Fruit fly (Drosophila melanogaster) whole organism, embryonic: ENCODE results near the gene CG13138.

Experiments
- Aef1 ChIP-seq: fragments of 200-800 bp; sonication (Bioruptor generic); IDR thresholded peaks from 3 replicates; pipeline ENCODE4 v1.3.6; 2022; ENCODE audit warnings: missing biosample characterization, missing genetic modification characterization
- Bdp1 ChIP-seq: fragments of 200-800 bp; sonication (Bioruptor generic); optimal IDR thresholded peaks from 3 replicates; lab custom pipeline; 2016; ENCODE audit warnings: missing biosample characterization, missing genetic modification characterization
- CG10274 ChIP-seq: fragments of 200-800 bp; sonication (Bioruptor generic); optimal IDR thresholded peaks from 3 replicates; lab custom pipeline; 2017; ENCODE audit warnings: missing biosample characterization, mild to moderate bottlenecking, missing genetic modification characterization
- CG12071 ChIP-seq: fragments of 200-800 bp; sonication (Bioruptor generic); optimal IDR thresholded peaks from 3 replicates; lab custom pipeline; 2018; ENCODE audit warnings: missing biosample characterization, mild to moderate bottlenecking, missing genetic modification characterization
- CG12219 ChIP-seq: fragments of 200-800 bp; sonication (Bioruptor generic); optimal IDR thresholded peaks from 3 replicates; lab custom pipeline; 2018; ENCODE audit warnings: missing biosample characterization, mild to moderate bottlenecking, missing genetic modification characterization
- CG13287 ChIP-seq: fragments of 200-800 bp; sonication (Bioruptor generic); IDR thresholded peaks from 2 replicates; pipeline ENCODE4 v1.3.6; 2022; ENCODE audit warnings: missing biosample characterization, missing genetic modification characterization; ENCODE audit not compliant: partially characterized antibody
- CG1603 ChIP-seq: fragments of 200-800 bp; sonication (Bioruptor generic); optimal IDR thresholded peaks from 2 replicates; lab custom pipeline; 2019; ENCODE audit warnings: missing biosample characterization, mild to moderate bottlenecking, missing genetic modification characterization, moderate library complexity
- CG1647 ChIP-seq: fragments of 200-800 bp; sonication (Bioruptor generic); optimal IDR thresholded peaks from 3 replicates; lab custom pipeline; 2016; ENCODE audit warnings: missing biosample characterization, missing genetic modification characterization
- CG17568 ChIP-seq: fragments of 200-800 bp; sonication (Bioruptor generic); optimal IDR thresholded peaks from 2 replicates; lab custom pipeline; 2018; ENCODE audit warnings: missing biosample characterization, mild to moderate bottlenecking, missing genetic modification characterization, moderate library complexity
- CG2202 ChIP-seq: fragments of 200-800 bp; sonication (Bioruptor generic); optimal IDR thresholded peaks from 2 replicates; lab custom pipeline; 2018; ENCODE audit warnings: missing biosample characterization, mild to moderate bottlenecking, missing genetic modification characterization
- CG3407 ChIP-seq: fragments of 200-800 bp; sonication (Bioruptor generic); optimal IDR thresholded peaks from 2 replicates; lab custom pipeline; 2018; ENCODE audit warnings: missing biosample characterization, mild to moderate bottlenecking, missing genetic modification characterization
- CG34422 ChIP-seq: fragments of 200-800 bp; sonication (Bioruptor generic); IDR thresholded peaks from 3 replicates; pipeline ENCODE4 v1.3.6; 2022; ENCODE audit warnings: missing biosample characterization, missing genetic modification characterization
- CG3726 ChIP-seq: fragments of 200-800 bp; sonication (Bioruptor generic); IDR thresholded peaks from 3 replicates; pipeline ENCODE4, ENCODE4 v1.3.6; 2022; ENCODE audit warnings: missing biosample characterization, missing genetic modification characterization
- CG4404 ChIP-seq: fragments of 200-800 bp; sonication (Bioruptor generic); IDR thresholded peaks from 2 replicates; pipeline ENCODE4 v1.3.6; 2022; ENCODE audit warnings: missing biosample characterization, missing genetic modification characterization
- CG4730 ChIP-seq: fragments of 200-800 bp; sonication (Bioruptor generic); IDR thresholded peaks from 2 replicates; pipeline ENCODE4 v1.3.6; 2022; ENCODE audit warnings: missing biosample characterization, missing genetic modification characterization
- CG6272 ChIP-seq: fragments of 200-800 bp; sonication (Bioruptor generic); IDR thresholded peaks from 2 replicates; pipeline ENCODE4 v1.3.6; 2022; ENCODE audit warnings: missing biosample characterization, missing genetic modification characterization
- CG7357 ChIP-seq: fragments of 200-800 bp; sonication (Bioruptor generic); IDR thresholded peaks from 3 replicates; pipeline ENCODE4 v1.3.6; 2022; ENCODE audit warnings: missing biosample characterization, missing genetic modification characterization
- CG7963 ChIP-seq: fragments of 200-800 bp; sonication (Bioruptor generic); IDR thresholded peaks from 3 replicates; pipeline ENCODE4 v1.3.6; 2022; ENCODE audit warnings: missing biosample characterization, missing genetic modification characterization; ENCODE audit not compliant: partially characterized antibody
- CG8478 ChIP-seq: fragments of >200 bp; optimal IDR thresholded peaks from 2 replicates; lab custom pipeline; 2018
- CG9437 ChIP-seq: fragments of 200-800 bp; sonication (Bioruptor generic); optimal IDR thresholded peaks from 2 replicates; lab custom pipeline; 2018; ENCODE audit warnings: missing biosample characterization, mild to moderate bottlenecking, missing genetic modification characterization
- CG9727 ChIP-seq: fragments of 200-800 bp; sonication (Bioruptor generic); optimal IDR thresholded peaks from 3 replicates; lab custom pipeline; 2017; ENCODE audit warnings: missing biosample characterization, mild to moderate bottlenecking, missing genetic modification characterization
- CG9876 ChIP-seq: fragments of 200-800 bp; sonication (Bioruptor generic); optimal IDR thresholded peaks from 2 replicates; lab custom pipeline; 2016; ENCODE audit warnings: missing biosample characterization, missing genetic modification characterization
- D19B ChIP-seq: fragments of 200-800 bp; sonication (Bioruptor generic); optimal IDR thresholded peaks from 2 replicates; lab custom pipeline; 2017; ENCODE audit warnings: missing biosample characterization, mild to moderate bottlenecking, missing genetic modification characterization
- H2.0 ChIP-seq: fragments of 200-800 bp; sonication (Bioruptor generic); IDR thresholded peaks from 2 replicates; pipeline ENCODE4 v1.3.6; 2022; ENCODE audit warnings: missing biosample characterization, missing genetic modification characterization
- Hand ChIP-seq: fragments of 200-800 bp; sonication (Bioruptor generic); optimal IDR thresholded peaks from 2 replicates; lab custom pipeline; 2017; ENCODE audit warnings: mild to moderate bottlenecking, missing biosample characterization, missing genetic modification reagents, missing genetic modification characterization
- HmgZ ChIP-seq: fragments of 200-800 bp; sonication (Bioruptor generic); optimal IDR thresholded peaks from 2 replicates; lab custom pipeline; 2018; ENCODE audit warnings: missing biosample characterization, mild to moderate bottlenecking, missing genetic modification characterization
- Hsf ChIP-seq: fragments of 200-800 bp; sonication (Bioruptor generic); optimal IDR thresholded peaks from 3 replicates; lab custom pipeline; 2016; ENCODE audit warnings: missing biosample characterization, missing genetic modification characterization
- Mad ChIP-seq: fragments of 200-800 bp; sonication (Bioruptor generic); optimal IDR thresholded peaks from 2 replicates; lab custom pipeline; 2016; ENCODE audit warnings: missing biosample characterization, missing genetic modification characterization
- Med ChIP-seq: fragments of 200-800 bp; sonication (Bioruptor generic); peaks from one replicate; lab custom pipeline; 2016; ENCODE audit warnings: missing biosample characterization, missing genetic modification characterization, mild to moderate bottlenecking, inconsistent platforms, moderate library complexity
- Neu2 ChIP-seq: fragments of 200-800 bp; sonication (Bioruptor generic); optimal IDR thresholded peaks from 3 replicates; lab custom pipeline; 2016; ENCODE audit warnings: missing biosample characterization, missing genetic modification characterization, borderline replicate concordance
- Opbp ChIP-seq: fragments of 200-800 bp; sonication (Bioruptor generic); IDR thresholded peaks from 3 replicates; pipeline ENCODE4 v1.3.6; 2022; ENCODE audit warnings: missing biosample characterization, missing genetic modification characterization; ENCODE audit not compliant: partially characterized antibody
- Ravus ChIP-seq: fragments of 200-800 bp; sonication (Bioruptor generic); IDR thresholded peaks from 2 replicates; pipeline ENCODE4 v1.3.6; 2022; ENCODE audit warnings: missing biosample characterization, missing genetic modification characterization
- Sox100B ChIP-seq: fragments of 200-800 bp; sonication (Bioruptor generic); optimal IDR thresholded peaks from 3 replicates; lab custom pipeline; 2018; ENCODE audit warnings: missing biosample characterization, mild to moderate bottlenecking, missing genetic modification characterization
- Sry-δ ChIP-seq: fragments of 200-800 bp; sonication (Bioruptor generic); optimal IDR thresholded peaks from 2 replicates; lab custom pipeline; 2016; ENCODE audit warnings: missing biosample characterization, missing genetic modification characterization
- Vsx1 ChIP-seq: fragments of 200-800 bp; sonication (Bioruptor generic); optimal IDR thresholded peaks from 2 replicates; lab custom pipeline; 2017; ENCODE audit warnings: missing biosample characterization, mild to moderate bottlenecking, missing genetic modification characterization, missing genetic modification reagents
- abd-A ChIP-seq: fragments of 200-800 bp; sonication (Bioruptor generic); optimal IDR thresholded peaks from 3 replicates; lab custom pipeline; 2019; ENCODE audit warnings: missing biosample characterization, mild to moderate bottlenecking, missing genetic modification characterization, moderate library complexity
- br ChIP-seq: fragments of >200 bp; optimal IDR thresholded peaks from 2 replicates; lab custom pipeline; 2017
- cg ChIP-seq: fragments of 200-800 bp; sonication (Bioruptor generic); optimal IDR thresholded peaks from 3 replicates; lab custom pipeline; 2019; ENCODE audit warnings: missing biosample characterization, mild to moderate bottlenecking, missing genetic modification characterization, moderate library complexity
- da ChIP-seq: fragments of 200-800 bp; sonication (Bioruptor generic); optimal IDR thresholded peaks from 2 replicates; lab custom pipeline; 2016; ENCODE audit warnings: missing biosample characterization, missing genetic modification characterization
- ewg ChIP-seq: fragments of 200-800 bp; sonication (Bioruptor generic); optimal IDR thresholded peaks from 3 replicates; lab custom pipeline; 2017; ENCODE audit warnings: mild to moderate bottlenecking, missing biosample characterization, missing genetic modification reagents, missing genetic modification characterization
- fru ChIP-seq: fragments of >200 bp; optimal IDR thresholded peaks from 2 replicates; lab custom pipeline; 2017
- gce ChIP-seq: fragments of 200-800 bp; sonication (Bioruptor generic); IDR thresholded peaks from 3 replicates; pipeline ENCODE4 v1.3.6; 2022; ENCODE audit warnings: missing biosample characterization, missing genetic modification characterization
- gsb ChIP-seq: fragments of 200-800 bp; sonication (Bioruptor generic); IDR thresholded peaks from 2 replicates; pipeline ENCODE4 v1.3.6; 2022; ENCODE audit warnings: missing biosample characterization, missing genetic modification characterization
- hbn ChIP-seq: fragments of 200-800 bp; sonication (Bioruptor generic); IDR thresholded peaks from 2 replicates; pipeline ENCODE4 v1.3.6; 2022; ENCODE audit warnings: missing biosample characterization, missing genetic modification characterization; ENCODE audit not compliant: partially characterized antibody
- insv ChIP-seq, 2 experiments: fragments of 200-800 bp; sonication (Bioruptor generic); optimal IDR thresholded peaks; 3 replicates each; lab custom pipeline; 2016 to 2018; ENCODE audit warnings: missing biosample characterization in 2 of 2, missing genetic modification characterization in 2 of 2
- ken ChIP-seq: fragments of 200-800 bp; sonication (Bioruptor generic); IDR thresholded peaks from 3 replicates; pipeline ENCODE4 v1.3.6; 2022; ENCODE audit warnings: missing biosample characterization, missing genetic modification characterization
- knrl ChIP-seq: fragments of 200-800 bp; sonication (Bioruptor generic); IDR thresholded peaks from 3 replicates; pipeline ENCODE4 v1.3.6; 2022; ENCODE audit warnings: missing biosample characterization, missing genetic modification characterization; ENCODE audit not compliant: partially characterized antibody
- lilli ChIP-seq: fragments of 200-800 bp; sonication (Bioruptor generic); optimal IDR thresholded peaks from 3 replicates; lab custom pipeline; 2016; ENCODE audit warnings: missing biosample characterization, missing genetic modification characterization
- peb ChIP-seq: fragments of 200-800 bp; sonication (Bioruptor generic); IDR thresholded peaks from 2 replicates; pipeline ENCODE4 v1.3.6; 2022; ENCODE audit warnings: missing biosample characterization, missing genetic modification characterization
- pho ChIP-seq: fragments of 200-800 bp; sonication (Bioruptor generic); optimal IDR thresholded peaks from 2 replicates; lab custom pipeline; 2016; ENCODE audit warnings: missing biosample characterization, missing genetic modification characterization
- psq ChIP-seq: fragments of 200-800 bp; sonication (Bioruptor generic); optimal IDR thresholded peaks from 2 replicates; lab custom pipeline; 2017; ENCODE audit warnings: missing biosample characterization, missing genetic modification characterization
- sqz ChIP-seq: fragments of 200-800 bp; sonication (Bioruptor generic); optimal IDR thresholded peaks from 3 replicates; lab custom pipeline; 2018; ENCODE audit warnings: missing biosample characterization, mild to moderate bottlenecking, missing genetic modification characterization
- tio ChIP-seq: fragments of 200-800 bp; sonication (Bioruptor generic); optimal IDR thresholded peaks from 2 replicates; lab custom pipeline; 2017; ENCODE audit warnings: missing biosample characterization, missing genetic modification characterization, inconsistent platforms

The CG13138 gene

DNA sequence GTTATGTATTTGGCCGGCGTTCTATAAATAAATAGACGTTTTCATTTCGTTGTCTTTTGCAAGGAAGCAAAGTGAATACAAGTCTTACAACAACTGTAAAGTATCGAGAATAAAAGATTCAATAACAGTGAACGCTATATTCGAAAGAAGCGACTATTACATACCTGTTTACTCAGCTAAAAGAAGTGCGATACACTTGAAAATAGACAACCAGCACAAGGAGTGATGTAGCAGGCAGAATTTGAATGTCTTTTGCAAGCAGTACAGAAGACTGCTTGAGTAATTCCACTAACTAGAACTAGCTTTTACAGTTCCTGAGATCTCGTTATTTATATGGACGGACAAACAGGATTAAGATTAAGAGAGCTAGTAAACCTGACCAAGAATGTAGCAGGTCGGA lies 3.5 kb downstream of the CG13138 start (continued):
- TF ChIP-seq CG7357 = no peak
- TF ChIP-seq psq (GFP tag; lab: Kevin White, UChicago) = no peak
- TF ChIP-seq Bdp1 (GFP tag; lab: Kevin White, UChicago) = no peak
- no peak for TF ChIP-seq CG9876
- no peak for TF ChIP-seq Vsx1 (GFP tag; lab: Kevin White, UChicago)
- no peak for TF ChIP-seq fru
- TF ChIP-seq CG9437 (GFP tag; lab: Kevin White, UChicago) = peak; percentile 54
- TF ChIP-seq CG1647 (GFP tag; lab: Kevin White, UChicago) = no peak
- TF ChIP-seq H2.0 = no peak
- no peak for TF ChIP-seq ewg (GFP tag; lab: Kevin White, UChicago)
- TF ChIP-seq CG4404 (GFP tag; lab: Robert Waterston, UW) = no peak
- no peak for TF ChIP-seq Hsf (GFP tag; lab: Kevin White, UChicago)
- no peak for TF ChIP-seq Ravus (GFP tag; lab: Robert Waterston, UW)
- TF ChIP-seq pho (GFP tag; lab: Kevin White, UChicago) = no peak
- TF ChIP-seq CG34422 (GFP tag; lab: Robert Waterston, UW) = no peak
- peak; percentile 24 for TF ChIP-seq Sry-δ (GFP tag; lab: Kevin White, UChicago)
- TF ChIP-seq HmgZ (tag; lab: Kevin White, UChicago) = peak; percentile 67
- peak; percentile 64 for TF ChIP-seq CG13287 (GFP tag; lab: Robert Waterston, UW)
- no peak; the same call in 2 of the 3 replicates for TF ChIP-seq CG7963
- no peak for TF ChIP-seq CG6272
- no peak for TF ChIP-seq CG4730 (GFP tag; lab: Robert Waterston, UW)
- no peak for TF ChIP-seq peb
- TF ChIP-seq cg (GFP tag; lab: Kevin White, UChicago) = no peak
- no peak for TF ChIP-seq ken (GFP tag; lab: Robert Waterston, UW)
- TF ChIP-seq sqz (GFP tag; lab: Kevin White, UChicago) = no peak
- no peak for TF ChIP-seq insv (GFP tag; optimal IDR thresholded peaks at IDR 0.05; lab: Kevin White, UChicago)
- TF ChIP-seq Med = peak; percentile 81
- no peak for TF ChIP-seq CG8478
- no peak for TF ChIP-seq tio
- no peak for TF ChIP-seq Mad
- no peak for TF ChIP-seq knrl
- TF ChIP-seq CG9727 (GFP tag; lab: Kevin White, UChicago) = no peak
- no peak for TF ChIP-seq CG3407 (GFP tag; lab: Kevin White, UChicago)
- TF ChIP-seq Neu2 (GFP tag; lab: Kevin White, UChicago) = no peak
- TF ChIP-seq CG17568 (GFP tag; lab: Kevin White, UChicago) = no peak
- TF ChIP-seq br (lab: Kevin White, UChicago) = no peak
- TF ChIP-seq abd-A (tag; lab: Kevin White, UChicago) = no peak
- TF ChIP-seq gsb = no peak
- TF ChIP-seq CG12071 = no peak
- no peak for TF ChIP-seq Aef1
- no peak for TF ChIP-seq hbn (GFP tag; lab: Robert Waterston, UW)
- peak; percentile 90; the same call in 2 of the 3 replicates for TF ChIP-seq Opbp (GFP tag; lab: Robert Waterston, UW)
- no peak for TF ChIP-seq lilli (GFP tag; lab: Kevin White, UChicago)
- TF ChIP-seq CG1603 (tag; lab: Kevin White, UChicago) = peak; percentile 65
- TF ChIP-seq da (GFP tag; lab: Kevin White, UChicago) = no peak
- no peak for TF ChIP-seq CG12219
- no peak for TF ChIP-seq CG3726
- no peak for TF ChIP-seq CG10274 (GFP tag; lab: Kevin White, UChicago)
- TF ChIP-seq gce (GFP tag; lab: Robert Waterston, UW) = no peak
- TF ChIP-seq Sox100B (GFP tag; lab: Kevin White, UChicago) = no peak
- TF ChIP-seq CG2202 (tag; lab: Kevin White, UChicago) = no peak
- peak; percentile 74 for TF ChIP-seq D19B (GFP tag; lab: Kevin White, UChicago)
- TF ChIP-seq Hand = no peak
